Worm (Caenorhabditis elegans): ENCODE data around the gene dpy-21.
A peak's percentile ranks its signal among the peaks of the same experiment; 100 is the strongest.

- peak in 1 of 6 experiments; percentile 1 for TF ChIP-seq elt-3 (tag; optimal IDR thresholded peaks at IDR 0.05)
- TF ChIP-seq nhr-90 (tag; optimal IDR thresholded peaks at IDR 0.05; ENCODE audit: poor library complexity): no peak
- TF ChIP-seq tbx-2 (tag; optimal IDR thresholded peaks at IDR 0.05): peak; percentile 37
- no peak for TF ChIP-seq egl-13 (tag; optimal IDR thresholded peaks at IDR 0.05)
- TF ChIP-seq nhr-77 (tag; optimal IDR thresholded peaks at IDR 0.05): no peak
- TF ChIP-seq zag-1 (tag; optimal IDR thresholded peaks at IDR 0.05): no peak
- TF ChIP-seq nhr-11 (tag; optimal IDR thresholded peaks at IDR 0.05): no peak
- TF ChIP-seq nhr-20 (tag; optimal IDR thresholded peaks at IDR 0.05): no peak
- TF ChIP-seq tlp-1 (tag; optimal IDR thresholded peaks at IDR 0.05): no peak
- no peak for TF ChIP-seq nhr-47 (tag; optimal IDR thresholded peaks at IDR 0.05)
- TF ChIP-seq hpl-2 (GFP tag; optimal IDR thresholded peaks at IDR 0.05): no peak
- no peak for TF ChIP-seq nhr-12 (tag; optimal IDR thresholded peaks at IDR 0.05)
These were observed 32.7 kb upstream of the dpy-21 start for ce11 chrV:17981732-17982131.
